Worm (Caenorhabditis elegans) whole organism, midembryonic: Measurements from ENCODE around the gene drr-2.

ENCODE experiments used
- T22C8.4 ChIP-seq: fragments of 200-800 bp; sonication (Bioruptor generic); IDR thresholded peaks from 2 replicates; pipeline ENCODE4 v1.3.6; 2022; ENCODE audit warnings: missing genetic modification characterization, missing compliant biosample characterization
- cog-1 ChIP-seq: sonication (generic microtip); optimal IDR thresholded peaks from 2 replicates; lab custom pipeline; 2016; ENCODE audit warnings: missing genetic modification characterization, missing compliant biosample characterization
- flt-1 ChIP-seq: fragments of 200-800 bp; sonication (Bioruptor generic); IDR thresholded peaks from 2 replicates; pipeline ENCODE4 v1.3.6; 2022; ENCODE audit warnings: missing genetic modification characterization, missing compliant biosample characterization
- klf-2 ChIP-seq: fragments of 200-800 bp; sonication (Bioruptor generic); conservative IDR thresholded peaks from 2 replicates; pipeline ENCODE4 v1.3.6; 2022; ENCODE audit warnings: missing genetic modification reagents, missing genetic modification characterization, missing compliant biosample characterization
- med-1 ChIP-seq: sonication (generic microtip); optimal IDR thresholded peaks from 2 replicates; lab custom pipeline; 2017; ENCODE audit warnings: missing genetic modification characterization, mild to moderate bottlenecking, missing compliant biosample characterization, antibody characterized with exemption, missing genetic modification reagents; ENCODE audit not compliant: insufficient read depth
- tab-1 ChIP-seq: fragments of 200-800 bp; sonication (Bioruptor generic); IDR thresholded peaks from 2 replicates; pipeline ENCODE4 v1.3.6; 2022; ENCODE audit warnings: missing genetic modification characterization, missing compliant biosample characterization
- ztf-29 ChIP-seq: fragments of 200-800 bp; sonication (Bioruptor generic); IDR thresholded peaks from 2 replicates; pipeline ENCODE4 v1.3.6; 2022; ENCODE audit warnings: missing genetic modification reagents, missing genetic modification characterization, missing compliant biosample characterization

DNA sequence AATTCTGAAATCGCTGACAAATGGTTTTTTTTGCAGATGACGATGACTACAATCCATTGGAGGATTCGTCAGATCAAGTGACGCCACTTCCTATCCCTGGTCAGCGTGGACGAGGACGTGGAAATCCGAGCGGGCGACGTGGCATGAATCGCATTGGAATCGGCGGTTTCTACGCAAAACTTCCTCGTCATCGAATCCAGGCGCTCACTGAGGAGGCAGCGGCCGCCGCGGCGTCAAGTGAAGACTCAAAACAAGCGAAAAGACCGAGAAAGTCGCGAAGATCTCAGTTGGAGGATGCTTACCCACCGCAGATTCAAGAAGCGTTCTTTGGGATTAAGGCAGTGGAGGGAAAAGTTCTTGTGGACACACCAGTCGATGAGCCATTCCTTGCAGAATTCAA is 5.2 kb upstream of the drr-2 start:
- TF ChIP-seq klf-2 = no peak
- no peak for TF ChIP-seq cog-1 (tag; lab: Kevin White, UChicago)
- no peak for TF ChIP-seq tab-1 (GFP tag; lab: Robert Waterston, UW)
- no peak for TF ChIP-seq flt-1
- TF ChIP-seq med-1 = no peak
- no peak for TF ChIP-seq T22C8.4 (GFP tag; lab: Robert Waterston, UW)
- no peak for TF ChIP-seq ztf-29 (GFP tag; lab: Robert Waterston, UW)
